Fruit fly (Drosophila melanogaster): ENCODE results near the gene CG34278.

DNA sequence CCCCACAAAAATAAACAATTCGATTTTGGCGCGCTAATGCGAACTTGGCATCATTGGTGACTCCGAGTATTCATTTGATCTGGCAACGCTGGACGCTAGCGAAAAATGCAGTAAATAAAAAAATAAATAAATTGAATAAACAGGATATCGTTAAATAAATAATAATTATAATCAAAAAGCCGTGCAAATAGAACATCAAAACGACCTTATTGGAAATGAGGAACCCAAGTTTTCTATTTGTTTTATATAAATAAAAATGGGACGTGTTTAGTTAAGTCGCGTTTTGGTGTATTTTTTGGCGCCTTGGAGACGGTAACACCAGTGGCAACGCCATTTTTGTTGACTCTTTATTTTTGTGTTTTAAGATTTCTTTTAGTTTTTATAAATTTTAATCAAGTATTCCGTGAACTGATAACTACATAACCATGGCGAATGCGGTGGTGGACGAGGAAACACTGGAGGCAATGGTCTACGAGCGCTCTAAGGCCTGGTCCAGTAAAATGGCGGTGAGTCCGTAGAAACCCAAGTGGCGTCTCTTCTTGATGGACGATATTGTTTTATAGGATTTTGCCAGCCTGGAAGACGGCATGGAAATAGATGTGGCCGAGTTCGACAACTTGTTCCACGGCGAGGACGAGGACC lies 32.2 kb upstream of the CG34278 start, which contains the start of gene cal1:
- TF ChIP-seq Hr78 (GFP tag; optimal IDR thresholded peaks at IDR 0.05) (no peak), h (GFP tag; optimal IDR thresholded peaks at IDR 0.05) (no peak), Mio (GFP tag; optimal IDR thresholded peaks at IDR 0.05) (no peak), CG32264 (GFP tag; optimal IDR thresholded peaks at IDR 0.05) (no peak), dmrt93B (GFP tag; optimal IDR thresholded peaks at IDR 0.05) (no peak), usp (GFP tag; optimal IDR thresholded peaks at IDR 0.05) (no peak), N (GFP tag; optimal IDR thresholded peaks at IDR 0.05) (no peak), Hnf4 (GFP tag; optimal IDR thresholded peaks at IDR 0.05) (no peak)
